Fruit fly (Drosophila melanogaster): ENCODE results near the gene CG33647.

DNA sequence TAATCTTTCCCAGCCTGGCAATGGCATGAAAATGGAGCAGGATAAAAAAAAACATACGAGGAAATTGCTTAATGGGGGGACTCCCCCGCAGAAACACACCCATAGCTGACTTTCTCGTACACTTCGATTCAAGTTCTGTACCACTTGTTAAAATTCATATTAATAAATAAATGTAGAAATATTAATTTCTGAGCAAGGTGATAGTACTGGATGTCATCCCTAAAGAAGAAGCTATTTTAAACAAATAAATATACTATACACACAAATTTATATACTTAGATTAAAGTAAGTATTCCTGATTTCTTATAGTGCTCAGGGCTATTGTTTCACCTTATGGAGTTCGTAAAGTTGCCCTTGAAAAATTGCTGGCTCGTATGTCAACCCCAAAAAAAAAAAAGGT is 30.4 kb upstream of the CG33647 start:
- TF ChIP-seq usp (GFP tag; optimal IDR thresholded peaks at IDR 0.05), result no peak
- TF ChIP-seq rgr (GFP tag; optimal IDR thresholded peaks at IDR 0.05), result no peak

All from whole organism, wandering third instar larva.